Worm (Caenorhabditis elegans) whole organism, L4 larva: Measurements from ENCODE around the gene F45E1.5.

ENCODE experiments used
- daf-8 ChIP-seq: fragments of 200-800 bp; sonication (Bioruptor generic); IDR thresholded peaks from 2 replicates; pipeline ENCODE4 v1.3.6; 2022; ENCODE audit warnings: missing genetic modification characterization, missing compliant biosample characterization
- fos-1 ChIP-seq: fragments of 150-350 bp; optimal IDR thresholded peaks from 2 replicates; lab custom pipeline; 2014; ENCODE audit warnings: missing biosample characterization, missing genetic modification characterization
- mdt-29 ChIP-seq: fragments of 200-800 bp; sonication (Bioruptor generic); IDR thresholded peaks from 2 replicates; pipeline ENCODE4 v1.3.6; 2022; ENCODE audit warnings: missing genetic modification reagents, missing genetic modification characterization, missing compliant biosample characterization

ce11 chrX:8004845-8005244 is 28.3 kb downstream of the F45E1.5 start:
- TF ChIP-seq mdt-29 (GFP tag; lab: Robert Waterston, UW) (no peak), daf-8 (no peak), fos-1 (tag; lab: Kevin White, UChicago) (no peak)
